Fruit fly (Drosophila melanogaster) whole organism, embryonic: ENCODE data around the gene Cdc5.

Experiments
- Abd-B ChIP-seq: fragments of 200-800 bp; sonication (Bioruptor generic); optimal IDR thresholded peaks from 2 replicates; lab custom pipeline; 2018; ENCODE audit warnings: missing biosample characterization, mild to moderate bottlenecking, missing genetic modification characterization, moderate library complexity
- Aef1 ChIP-seq: fragments of 200-800 bp; sonication (Bioruptor generic); IDR thresholded peaks from 3 replicates; pipeline ENCODE4 v1.3.6; 2022; ENCODE audit warnings: missing biosample characterization, missing genetic modification characterization
- Asciz ChIP-seq: fragments of 200-800 bp; sonication (Bioruptor generic); optimal IDR thresholded peaks from 2 replicates; lab custom pipeline; 2017; ENCODE audit warnings: missing biosample characterization, mild to moderate bottlenecking, missing genetic modification characterization, missing genetic modification reagents
- CG10366 ChIP-seq: fragments of 200-800 bp; sonication (Bioruptor generic); IDR thresholded peaks from 2 replicates; pipeline ENCODE4 v1.3.6; 2022; ENCODE audit warnings: missing biosample characterization, missing genetic modification characterization
- CG11247 ChIP-seq: fragments of 200-800 bp; sonication (Bioruptor generic); IDR thresholded peaks from 2 replicates; pipeline ENCODE4 v1.3.6; 2022; ENCODE audit warnings: missing biosample characterization, missing genetic modification characterization
- CG11560 ChIP-seq: fragments of 200-800 bp; sonication (Bioruptor generic); IDR thresholded peaks from 3 replicates; pipeline ENCODE4 v1.3.6; 2022; ENCODE audit warnings: missing biosample characterization, missing genetic modification characterization
- CG11696 ChIP-seq: fragments of 200-800 bp; sonication (Bioruptor generic); IDR thresholded peaks from 2 replicates; pipeline ENCODE4 v1.3.6; 2022; ENCODE audit warnings: missing biosample characterization, missing genetic modification characterization
- CG12299 ChIP-seq: fragments of 200-800 bp; sonication (Bioruptor generic); optimal IDR thresholded peaks from 2 replicates; lab custom pipeline; 2018; ENCODE audit warnings: missing biosample characterization, mild to moderate bottlenecking, missing genetic modification characterization
- CG12744 ChIP-seq: fragments of 200-800 bp; sonication (Bioruptor generic); optimal IDR thresholded peaks from 2 replicates; lab custom pipeline; 2016; ENCODE audit warnings: missing biosample characterization, missing genetic modification characterization
- CG13123 ChIP-seq: fragments of 200-800 bp; sonication (Bioruptor generic); optimal IDR thresholded peaks from 2 replicates; lab custom pipeline; 2016; ENCODE audit warnings: missing biosample characterization, missing genetic modification characterization
- CG13287 ChIP-seq: fragments of 200-800 bp; sonication (Bioruptor generic); IDR thresholded peaks from 2 replicates; pipeline ENCODE4 v1.3.6; 2022; ENCODE audit warnings: missing biosample characterization, missing genetic modification characterization; ENCODE audit not compliant: partially characterized antibody
- CG14710 ChIP-seq: fragments of 200-800 bp; sonication (Bioruptor generic); optimal IDR thresholded peaks from 3 replicates; lab custom pipeline; 2019; ENCODE audit warnings: missing biosample characterization, mild to moderate bottlenecking, missing genetic modification characterization, moderate library complexity
- CG15479 ChIP-seq: fragments of 200-800 bp; sonication (Bioruptor generic); optimal IDR thresholded peaks from 3 replicates; lab custom pipeline; 2019; ENCODE audit warnings: missing biosample characterization, mild to moderate bottlenecking, missing genetic modification characterization, moderate library complexity
- CG16779 ChIP-seq: fragments of 200-800 bp; sonication (Bioruptor generic); IDR thresholded peaks from 2 replicates; pipeline ENCODE4 v1.3.6; 2022; ENCODE audit warnings: missing biosample characterization, missing genetic modification characterization
- CG16863 ChIP-seq: fragments of 200-800 bp; sonication (Bioruptor generic); optimal IDR thresholded peaks from 3 replicates; lab custom pipeline; 2016; ENCODE audit warnings: missing biosample characterization, missing genetic modification characterization
- CG17612 ChIP-seq: fragments of 200-800 bp; sonication (Bioruptor generic); IDR thresholded peaks from 2 replicates; pipeline ENCODE4 v1.3.6; 2022; ENCODE audit warnings: missing biosample characterization, missing genetic modification characterization
- CG17829 ChIP-seq: fragments of 200-800 bp; optimal IDR thresholded peaks from 2 replicates; lab custom pipeline; 2019; ENCODE audit warnings: missing biosample characterization, mild to moderate bottlenecking, missing genetic modification characterization, moderate library complexity
- CG18764 ChIP-seq: fragments of 200-800 bp; sonication (Bioruptor generic); optimal IDR thresholded peaks from 3 replicates; lab custom pipeline; 2016; ENCODE audit warnings: missing biosample characterization, missing genetic modification characterization
- CG3726 ChIP-seq: fragments of 200-800 bp; sonication (Bioruptor generic); IDR thresholded peaks from 3 replicates; pipeline ENCODE4, ENCODE4 v1.3.6; 2022; ENCODE audit warnings: missing biosample characterization, missing genetic modification characterization
- CG4404 ChIP-seq: fragments of 200-800 bp; sonication (Bioruptor generic); IDR thresholded peaks from 2 replicates; pipeline ENCODE4 v1.3.6; 2022; ENCODE audit warnings: missing biosample characterization, missing genetic modification characterization
- CG4707 ChIP-seq: fragments of 200-800 bp; sonication (Bioruptor generic); optimal IDR thresholded peaks from 2 replicates; lab custom pipeline; 2018; ENCODE audit warnings: missing biosample characterization, mild to moderate bottlenecking, missing genetic modification characterization, moderate library complexity
- CG4854 ChIP-seq: fragments of 200-800 bp; sonication (Bioruptor generic); optimal IDR thresholded peaks from 2 replicates; lab custom pipeline; 2016; ENCODE audit warnings: missing biosample characterization, missing genetic modification characterization, inconsistent platforms
- CG7556 ChIP-seq: fragments of 200-800 bp; sonication (Bioruptor generic); optimal IDR thresholded peaks from 2 replicates; lab custom pipeline; 2017; ENCODE audit warnings: missing biosample characterization, mild to moderate bottlenecking, missing genetic modification characterization
- CG7839 ChIP-seq: fragments of 200-800 bp; sonication (Bioruptor generic); optimal IDR thresholded peaks from 3 replicates; lab custom pipeline; 2018; ENCODE audit warnings: missing biosample characterization, mild to moderate bottlenecking, missing genetic modification characterization, moderate library complexity
- CG9797 ChIP-seq: fragments of 200-800 bp; sonication (Bioruptor generic); optimal IDR thresholded peaks from 3 replicates; lab custom pipeline; 2018; ENCODE audit warnings: missing biosample characterization, mild to moderate bottlenecking, missing genetic modification characterization
- CkIIα-i1 ChIP-seq: fragments of 200-800 bp; sonication (Bioruptor generic); IDR thresholded peaks from 2 replicates; pipeline ENCODE4 v1.3.6; 2022; ENCODE audit warnings: missing biosample characterization, missing genetic modification characterization
- Dll ChIP-seq: fragments of 200-800 bp; sonication (Bioruptor generic); IDR thresholded peaks from 4 replicates; pipeline ENCODE4 v1.3.6; 2022; ENCODE audit warnings: missing biosample characterization, missing genetic modification characterization; ENCODE audit not compliant: partially characterized antibody
- Dref ChIP-seq: fragments of 200-800 bp; sonication (Bioruptor generic); IDR thresholded peaks from 2 replicates; pipeline ENCODE4 v1.3.6; 2022; ENCODE audit warnings: missing biosample characterization, missing genetic modification characterization
- HmgD ChIP-seq: fragments of 200-800 bp; sonication (Bioruptor generic); optimal IDR thresholded peaks from 3 replicates; lab custom pipeline; 2016; ENCODE audit warnings: missing biosample characterization, missing genetic modification characterization
- Hr3 ChIP-seq: fragments of 200-800 bp; sonication (Bioruptor generic); optimal IDR thresholded peaks from 3 replicates; lab custom pipeline; 2016; ENCODE audit warnings: missing biosample characterization, missing genetic modification characterization
- Hr51 ChIP-seq, 2 experiments: fragments of 200-800 bp; sonication (Bioruptor generic); optimal IDR thresholded peaks; 2 replicates in 1 of 2; 3 replicates in 1 of 2; lab custom pipeline; 2016 to 2018; ENCODE audit warnings: missing biosample characterization in 2 of 2, missing genetic modification characterization in 2 of 2, mild to moderate bottlenecking in 1 of 2, moderate library complexity in 1 of 2
- Hsf ChIP-seq: fragments of 200-800 bp; sonication (Bioruptor generic); optimal IDR thresholded peaks from 3 replicates; lab custom pipeline; 2016; ENCODE audit warnings: missing biosample characterization, missing genetic modification characterization
- Jarid2 ChIP-seq: fragments of 200-800 bp; sonication (Bioruptor generic); optimal IDR thresholded peaks from 3 replicates; lab custom pipeline; 2017; ENCODE audit warnings: mild to moderate bottlenecking, missing biosample characterization, missing genetic modification reagents, missing genetic modification characterization
- NC2α ChIP-seq: fragments of 200-800 bp; sonication (Bioruptor generic); optimal IDR thresholded peaks from 2 replicates; lab custom pipeline; 2016; ENCODE audit warnings: missing biosample characterization, missing genetic modification characterization
- Rx ChIP-seq: fragments of 200-800 bp; sonication (Bioruptor generic); IDR thresholded peaks from 2 replicates; pipeline ENCODE4 v1.3.6; 2022; ENCODE audit warnings: missing biosample characterization, missing genetic modification characterization
- Six4 ChIP-seq: fragments of 200-800 bp; sonication (Bioruptor generic); optimal IDR thresholded peaks from 2 replicates; lab custom pipeline; 2016; ENCODE audit warnings: missing biosample characterization, missing genetic modification characterization
- Sox102F ChIP-seq: fragments of 200-800 bp; sonication (Bioruptor generic); optimal IDR thresholded peaks from 2 replicates; lab custom pipeline; 2018; ENCODE audit warnings: missing biosample characterization, mild to moderate bottlenecking, missing genetic modification characterization, moderate library complexity
- Xbp1 ChIP-seq: fragments of 200-800 bp; sonication (Bioruptor generic); optimal IDR thresholded peaks from 3 replicates; lab custom pipeline; 2016; ENCODE audit warnings: missing biosample characterization, mild to moderate bottlenecking, missing genetic modification characterization
- croc ChIP-seq: fragments of 200-800 bp; sonication (Bioruptor generic); conservative IDR thresholded peaks from 3 replicates; pipeline ENCODE4 v1.3.6; 2022; ENCODE audit warnings: missing biosample characterization, missing genetic modification characterization
- crol ChIP-seq: fragments of 200-800 bp; sonication (Bioruptor generic); IDR thresholded peaks from 2 replicates; pipeline ENCODE4 v1.3.6; 2022; ENCODE audit warnings: missing biosample characterization, missing genetic modification characterization
- da ChIP-seq: fragments of 200-800 bp; sonication (Bioruptor generic); optimal IDR thresholded peaks from 2 replicates; lab custom pipeline; 2016; ENCODE audit warnings: missing biosample characterization, missing genetic modification characterization
- esg ChIP-seq: fragments of 200-800 bp; sonication (Bioruptor generic); conservative IDR thresholded peaks from 2 replicates; pipeline ENCODE4 v1.3.6; 2022; ENCODE audit warnings: missing biosample characterization, missing genetic modification characterization
- eyg ChIP-seq: fragments of 200-800 bp; sonication (Bioruptor generic); optimal IDR thresholded peaks from 3 replicates; lab custom pipeline; 2016; ENCODE audit warnings: missing biosample characterization, missing genetic modification characterization
- fd3F ChIP-seq: fragments of 200-800 bp; sonication (Bioruptor generic); optimal IDR thresholded peaks from 2 replicates; lab custom pipeline; 2018; ENCODE audit warnings: missing biosample characterization, mild to moderate bottlenecking, missing genetic modification characterization, moderate library complexity
- knrl ChIP-seq: fragments of 200-800 bp; sonication (Bioruptor generic); IDR thresholded peaks from 3 replicates; pipeline ENCODE4 v1.3.6; 2022; ENCODE audit warnings: missing biosample characterization, missing genetic modification characterization; ENCODE audit not compliant: partially characterized antibody
- luna ChIP-seq: fragments of 200-800 bp; sonication (Bioruptor generic); optimal IDR thresholded peaks from 2 replicates; lab custom pipeline; 2016; ENCODE audit warnings: missing biosample characterization, missing genetic modification characterization
- maf-S ChIP-seq: fragments of 200-800 bp; sonication (Bioruptor generic); optimal IDR thresholded peaks from 2 replicates; lab custom pipeline; 2016; ENCODE audit warnings: missing biosample characterization, missing genetic modification characterization
- schlank ChIP-seq: fragments of 200-800 bp; sonication (Bioruptor generic); optimal IDR thresholded peaks from 2 replicates; lab custom pipeline; 2018; ENCODE audit warnings: missing biosample characterization, mild to moderate bottlenecking, missing genetic modification characterization
- sens-2 ChIP-seq: fragments of 200-800 bp; sonication (Bioruptor generic); IDR thresholded peaks from 2 replicates; pipeline ENCODE4 v1.3.6; 2022; ENCODE audit warnings: missing biosample characterization, missing genetic modification characterization
- tin ChIP-seq: fragments of 200-800 bp; sonication (Bioruptor generic); optimal IDR thresholded peaks from 3 replicates; lab custom pipeline; 2016; ENCODE audit warnings: missing biosample characterization, missing genetic modification characterization
- trem ChIP-seq: fragments of 200-800 bp; optimal IDR thresholded peaks from 3 replicates; lab custom pipeline; 2019; ENCODE audit warnings: missing biosample characterization, mild to moderate bottlenecking, missing genetic modification characterization, moderate library complexity
- usp ChIP-seq: fragments of >200 bp; optimal IDR thresholded peaks from 2 replicates; lab custom pipeline; 2017; ENCODE audit warnings: missing biosample characterization, missing genetic modification characterization

Cdc5 gene

dm6 chr3L:327833-328232, 33.4 kb downstream of the Cdc5 start, which contains the start of the genes Atac3 and Ptpmeg (continued):
- TF ChIP-seq CG7556 (GFP tag; lab: Kevin White, UChicago) (no peak), Dref (GFP tag; lab: Robert Waterston, UW) (peak; percentile 70), usp (no peak), Hr3 (GFP tag; lab: Kevin White, UChicago) (no peak), CG17829 (tag; lab: Kevin White, UChicago) (peak; percentile 30), CG9797 (peak; percentile 79), Aef1 (no peak), CkIIα-i1 (GFP tag; lab: Robert Waterston, UW) (no peak), Dll (peak; percentile 75), CG17612 (GFP tag; lab: Robert Waterston, UW) (no peak), CG18764 (GFP tag; lab: Kevin White, UChicago) (no peak), luna (GFP tag; lab: Kevin White, UChicago) (no peak), CG13287 (GFP tag; lab: Robert Waterston, UW) (peak; percentile 68), eyg (GFP tag; lab: Kevin White, UChicago) (no peak), CG16863 (GFP tag; lab: Kevin White, UChicago) (no peak), CG13123 (GFP tag; lab: Kevin White, UChicago) (no peak), CG10366 (no peak), schlank (tag; lab: Kevin White, UChicago) (no peak), Abd-B (GFP tag; lab: Kevin White, UChicago) (no peak), CG4404 (GFP tag; lab: Robert Waterston, UW) (no peak), fd3F (no peak), CG12744 (GFP tag; lab: Kevin White, UChicago) (no peak), da (GFP tag; lab: Kevin White, UChicago) (no peak), Six4 (GFP tag; lab: Kevin White, UChicago) (no peak), esg (GFP tag; lab: Robert Waterston, UW) (no peak), CG14710 (tag; lab: Kevin White, UChicago) (peak; percentile 52), trem (peak; percentile 32), CG11247 (no peak), Hr51 (GFP tag; optimal IDR thresholded peaks at IDR 0.05; lab: Kevin White, UChicago) (no peak), CG11696 (GFP tag; lab: Robert Waterston, UW) (no peak), Jarid2 (GFP tag; lab: Kevin White, UChicago) (no peak), Hsf (GFP tag; lab: Kevin White, UChicago) (no peak), CG3726 (GFP tag; lab: Robert Waterston, UW) (no peak), HmgD (no peak), CG4707 (GFP tag; lab: Kevin White, UChicago) (no peak), Xbp1 (GFP tag; lab: Kevin White, UChicago) (no peak), maf-S (GFP tag; lab: Kevin White, UChicago) (no peak), CG12299 (no peak), crol (GFP tag; lab: Robert Waterston, UW) (no peak), CG4854 (GFP tag; lab: Kevin White, UChicago) (no peak), tin (no peak), croc (GFP tag; lab: Robert Waterston, UW) (no peak), NC2α (GFP tag; lab: Kevin White, UChicago) (no peak), CG7839 (tag; lab: Kevin White, UChicago) (no peak), Rx (no peak), Asciz (no peak), knrl (GFP tag; lab: Robert Waterston, UW) (peak; percentile 42; the same call in 1 of the 3 replicates), CG15479 (no peak), sens-2 (no peak), CG16779 (no peak), Sox102F (no peak), CG11560 (tag; lab: Robert Waterston, UW) (no peak)
